Worm (Caenorhabditis elegans): ENCODE results near the gene H04D03.6.

H04D03.6 gene

DNA sequence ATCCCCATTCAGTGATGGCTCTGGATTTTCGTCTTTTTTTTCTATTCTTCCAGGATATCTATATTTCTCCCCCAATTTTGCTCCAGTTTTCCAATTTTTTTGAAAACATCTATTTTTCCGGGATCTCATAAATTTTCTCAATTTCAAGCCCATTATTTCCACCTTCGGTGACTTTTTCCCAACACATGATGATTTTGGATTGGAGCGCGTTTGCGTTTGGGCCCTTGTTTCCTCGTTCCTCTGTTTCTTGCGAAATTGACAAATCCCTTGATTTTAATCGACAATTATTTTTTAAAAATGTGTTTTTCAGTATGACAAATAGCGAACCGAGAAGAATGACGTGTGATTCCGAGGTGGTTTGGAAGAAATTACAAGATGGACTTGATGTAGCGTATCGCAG, 32.2 kb upstream of the H04D03.6 start, which contains the start of gene cul-1:
TSS of gene cul-1 (plus strand) at position 311 of the 400 bp plus-strand sequence.
- TF ChIP-seq efl-1 (optimal IDR thresholded peaks at IDR 0.05) (peak in 1 of 2 experiments; percentile 20), efl-1 (GFP tag; optimal IDR thresholded peaks at IDR 0.05 in 1 of 2) (peak; percentile 18 to 78), lin-35 (GFP tag; optimal IDR thresholded peaks at IDR 0.05) (peak in 1 of 2 experiments; percentile 50), lsy-2 (tag; optimal IDR thresholded peaks at IDR 0.05) (peak in 1 of 2 experiments; percentile 39), hlh-17 (GFP tag; optimal IDR thresholded peaks at IDR 0.05; ENCODE audit: borderline replicate concordance) (no peak), grh-1 (GFP tag; IDR thresholded peaks at IDR 0.05) (no peak), skn-1 (tag; optimal IDR thresholded peaks at IDR 0.05) (peak; percentile 98), hpl-2 (GFP tag; optimal IDR thresholded peaks at IDR 0.05) (no peak), dpl-1 (GFP tag; optimal IDR thresholded peaks at IDR 0.05) (peak in 1 of 3 experiments; percentile 43), Y116A8C.19 (tag; optimal IDR thresholded peaks at IDR 0.05; ENCODE audit: borderline replicate concordance) (no peak), blmp-1 (tag; optimal IDR thresholded peaks at IDR 0.05) (peak; percentile 1), pax-3 (tag; optimal IDR thresholded peaks at IDR 0.05) (no peak)

DNA sequence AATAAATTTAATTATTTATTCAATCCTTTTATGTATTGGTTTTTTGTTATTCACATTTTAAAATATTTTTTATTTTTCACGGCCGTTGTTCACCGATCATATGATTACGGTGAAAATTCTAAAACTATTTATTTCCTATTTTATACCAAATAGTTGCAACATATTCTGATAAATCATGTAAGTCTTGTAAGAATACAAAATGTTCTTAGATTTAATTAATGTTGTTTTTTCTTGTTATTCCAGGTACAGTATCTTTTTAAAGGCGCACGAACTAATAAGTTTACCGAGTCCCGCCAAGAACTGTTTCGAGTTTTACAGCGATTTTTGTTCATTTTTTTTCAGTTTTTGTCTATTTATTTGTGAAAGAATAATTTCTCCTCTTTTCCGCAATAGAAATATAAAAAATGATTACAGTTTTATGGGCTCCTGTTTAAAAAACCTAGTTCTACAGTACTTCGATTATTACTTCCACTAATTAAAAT, 30.9 kb upstream of the H04D03.6 start, which contains the start of gene D2045.5:
TSS of gene D2045.5 (minus strand) at position 51 of the 482 bp plus-strand sequence.
- TF ChIP-seq hlh-17 (GFP tag; optimal IDR thresholded peaks at IDR 0.05; ENCODE audit: borderline replicate concordance) = no peak
- TF ChIP-seq nhr-237 (tag; optimal IDR thresholded peaks at IDR 0.05) = no peak
- no peak for TF ChIP-seq alr-1 (tag; optimal IDR thresholded peaks at IDR 0.05; ENCODE audit: borderline replicate concordance)
- no peak for TF ChIP-seq ceh-82 (tag; optimal IDR thresholded peaks at IDR 0.05)
- no peak for TF ChIP-seq ceh-90 (tag; optimal IDR thresholded peaks at IDR 0.05)
- TF ChIP-seq nhr-11 (tag; optimal IDR thresholded peaks at IDR 0.05) = no peak
- TF ChIP-seq hlh-4 (tag; optimal IDR thresholded peaks at IDR 0.05) = no peak

DNA sequence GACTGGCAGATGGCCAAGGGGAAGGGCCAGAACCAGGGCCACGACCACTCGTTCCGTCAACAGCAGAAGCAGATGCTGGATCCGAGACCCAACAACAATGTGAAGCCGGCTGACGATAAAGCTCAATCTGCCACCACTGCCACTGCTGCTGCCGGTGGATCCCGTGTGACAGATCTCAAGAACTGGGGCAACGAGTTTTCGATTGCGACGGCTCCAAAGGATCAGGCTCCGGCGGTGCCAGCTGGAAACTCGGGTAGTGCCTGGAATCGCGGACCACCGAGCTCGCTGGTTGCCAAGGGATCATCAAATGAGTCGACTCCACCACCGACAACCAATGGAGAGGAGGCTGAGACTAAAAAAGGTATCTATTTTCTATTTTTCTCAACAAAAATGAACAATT, 25.8 kb upstream of the H04D03.6 start:
- no peak for TF ChIP-seq pqm-1 (tag; optimal IDR thresholded peaks at IDR 0.05)
- TF ChIP-seq lin-14 (GFP tag; optimal IDR thresholded peaks at IDR 0.05) = no peak
- TF ChIP-seq jun-1 (tag; optimal IDR thresholded peaks at IDR 0.05) = no peak
- TF ChIP-seq dpl-1 (GFP tag; optimal IDR thresholded peaks at IDR 0.05) = no peak
- TF ChIP-seq mef-2 (tag; optimal IDR thresholded peaks at IDR 0.05) = no peak
- no peak for TF ChIP-seq fos-1 (tag; optimal IDR thresholded peaks at IDR 0.05)

DNA sequence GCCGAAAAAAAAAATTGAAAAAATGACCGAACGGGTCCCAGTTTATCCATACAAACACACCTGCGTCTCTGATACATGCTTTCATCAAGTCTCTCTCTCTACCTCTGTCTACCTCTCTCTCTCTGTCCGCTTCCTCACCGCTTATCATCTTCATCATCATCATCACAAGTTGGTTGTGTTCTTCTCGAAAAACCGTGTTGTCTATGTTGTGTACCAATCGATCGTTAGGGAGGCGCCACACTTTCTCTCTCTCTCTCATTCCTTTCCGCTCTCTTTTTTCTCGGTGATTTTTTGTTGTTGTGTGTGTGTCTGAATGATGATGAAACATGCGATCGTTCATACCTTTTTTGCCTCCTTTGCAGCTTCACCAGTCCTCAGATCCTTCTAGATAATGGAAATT, 25.0 kb upstream of the H04D03.6 start:
- TF ChIP-seq nhr-85 (tag) (no peak), C16A3.4 (tag; optimal IDR thresholded peaks at IDR 0.05) (peak; percentile 9), nhr-19 (GFP tag; conservative IDR thresholded peaks at IDR 0.05) (no peak), mdl-1 (tag; optimal IDR thresholded peaks at IDR 0.05) (peak in 1 of 2 experiments; percentile 31), nhr-76 (tag; optimal IDR thresholded peaks at IDR 0.05) (no peak), lsy-2 (tag; optimal IDR thresholded peaks at IDR 0.05) (peak in 1 of 2 experiments; percentile 43), lin-14 (GFP tag; optimal IDR thresholded peaks at IDR 0.05) (peak; percentile 69), Y116A8C.19 (tag; optimal IDR thresholded peaks at IDR 0.05; ENCODE audit: borderline replicate concordance) (no peak), nhr-90 (tag; optimal IDR thresholded peaks at IDR 0.05; ENCODE audit: poor library complexity) (peak; percentile 27), nhr-12 (tag; optimal IDR thresholded peaks at IDR 0.05) (no peak), skn-1 (tag; optimal IDR thresholded peaks at IDR 0.05) (peak; percentile 69), tbx-2 (tag; optimal IDR thresholded peaks at IDR 0.05) (no peak), C04F5.9 (tag; optimal IDR thresholded peaks at IDR 0.05) (no peak), lin-35 (GFP tag; optimal IDR thresholded peaks at IDR 0.05) (peak in 1 of 2 experiments; percentile 70), lin-13 (GFP tag; optimal IDR thresholded peaks at IDR 0.05) (no peak), sptf-1 (tag; optimal IDR thresholded peaks at IDR 0.05) (no peak), ztf-11 (tag; optimal IDR thresholded peaks at IDR 0.05) (no peak), nhr-71 (tag; optimal IDR thresholded peaks at IDR 0.05) (peak; percentile 28), pax-3 (tag; optimal IDR thresholded peaks at IDR 0.05) (no peak), ceh-88 (GFP tag; IDR thresholded peaks at IDR 0.05) (no peak), efl-1 (optimal IDR thresholded peaks at IDR 0.05) (peak; percentile 3 to 12), efl-1 (GFP tag; optimal IDR thresholded peaks at IDR 0.05 in 1 of 2) (peak in 1 of 2 experiments; percentile 89), dpl-1 (GFP tag; optimal IDR thresholded peaks at IDR 0.05) (peak in 1 of 3 experiments; percentile 23), sox-4 (tag; optimal IDR thresholded peaks at IDR 0.05) (no peak), elt-2 (tag; optimal IDR thresholded peaks at IDR 0.05) (no peak), nhr-28 (tag; optimal IDR thresholded peaks at IDR 0.05) (no peak), elt-3 (tag; optimal IDR thresholded peaks at IDR 0.05) (peak in 2 of 6 experiments; percentile 0 to 72), snu-23 (GFP tag; optimal IDR thresholded peaks at IDR 0.05) (peak; percentile 60), jun-1 (tag; optimal IDR thresholded peaks at IDR 0.05) (no peak), unc-130 (tag; optimal IDR thresholded peaks at IDR 0.05) (no peak), mep-1 (tag; optimal IDR thresholded peaks at IDR 0.05) (peak; percentile 55), ztf-4 (tag; optimal IDR thresholded peaks at IDR 0.05) (no peak)

All from whole organism, L1 larva.